Worm (Caenorhabditis elegans) whole organism, L2 larva: ENCODE results near the gene msd-4.
A peak's percentile ranks its signal among the peaks of the same experiment; 100 is the strongest.

Experiments used
- C34F6.9 ChIP-seq: fragments of 150-350 bp; optimal IDR thresholded peaks from 2 replicates; lab custom pipeline; 2014; ENCODE audit warnings: missing biosample characterization, missing genetic modification characterization
- F13H6.1 ChIP-seq: sonication (generic microtip); optimal IDR thresholded peaks from 2 replicates; lab custom pipeline; 2016; ENCODE audit warnings: missing genetic modification characterization, missing compliant biosample characterization
- ceh-82 ChIP-seq: fragments of 150-350 bp; optimal IDR thresholded peaks from 2 replicates; lab custom pipeline; 2014; ENCODE audit warnings: missing biosample characterization, missing genetic modification characterization
- crh-2 ChIP-seq: sonication (generic microtip); optimal IDR thresholded peaks from 2 replicates; lab custom pipeline; 2017; ENCODE audit warnings: missing biosample characterization, missing genetic modification characterization
- egl-27 ChIP-seq: sonication (generic microtip); optimal IDR thresholded peaks from 3 replicates; lab custom pipeline; 2017; ENCODE audit warnings: missing biosample characterization, missing genetic modification reagents, missing genetic modification characterization
- elt-1 ChIP-seq: fragments of 150-350 bp; optimal IDR thresholded peaks from 2 replicates; lab custom pipeline; 2014; ENCODE audit warnings: missing biosample characterization, missing genetic modification characterization
- fos-1 ChIP-seq: fragments of 150-350 bp; optimal IDR thresholded peaks from 2 replicates; lab custom pipeline; 2014; ENCODE audit warnings: missing biosample characterization, missing genetic modification characterization
- lin-11 ChIP-seq: fragments of 150-350 bp; sonication (generic microtip); optimal IDR thresholded peaks from 2 replicates; lab custom pipeline; 2014; ENCODE audit warnings: missing biosample characterization, missing genetic modification characterization, inconsistent platforms, mixed read lengths
- lin-13 ChIP-seq: fragments of 150-350 bp; optimal IDR thresholded peaks from 2 replicates; lab custom pipeline; 2014; ENCODE audit warnings: missing biosample characterization, missing genetic modification reagents, missing genetic modification characterization
- lin-39 ChIP-seq: fragments of 150-350 bp; optimal IDR thresholded peaks from 2 replicates; lab custom pipeline; 2014; ENCODE audit warnings: missing biosample characterization, missing genetic modification reagents, missing genetic modification characterization
- mab-5 ChIP-seq: fragments of 150-350 bp; optimal IDR thresholded peaks from 2 replicates; lab custom pipeline; 2014; ENCODE audit warnings: missing biosample characterization, missing genetic modification characterization
- mbf-1 ChIP-seq: sonication (generic microtip); optimal IDR thresholded peaks from 2 replicates; lab custom pipeline; 2017; ENCODE audit warnings: missing biosample characterization, missing genetic modification characterization
- mdl-1 ChIP-seq, 2 experiments: fragments of 150-350 bp in 1 of 2; sonication (generic microtip) in 1 of 2; optimal IDR thresholded peaks; 2 replicates each; lab custom pipeline; 2017; ENCODE audit warnings: missing biosample characterization in 2 of 2, missing genetic modification characterization in 2 of 2
- nhr-11 ChIP-seq: fragments of 150-350 bp; optimal IDR thresholded peaks from 2 replicates; lab custom pipeline; 2014; ENCODE audit warnings: missing biosample characterization, missing genetic modification characterization
- nhr-129 ChIP-seq: fragments of 150-350 bp; optimal IDR thresholded peaks from 2 replicates; lab custom pipeline; 2014; ENCODE audit warnings: missing biosample characterization, missing genetic modification characterization
- nhr-23 ChIP-seq: fragments of 150-350 bp; optimal IDR thresholded peaks from 2 replicates; lab custom pipeline; 2014; ENCODE audit warnings: missing biosample characterization, missing genetic modification reagents, missing genetic modification characterization
- nhr-237 ChIP-seq: fragments of 150-350 bp; optimal IDR thresholded peaks from 2 replicates; lab custom pipeline; 2014; ENCODE audit warnings: missing biosample characterization, missing genetic modification characterization
- nhr-25 ChIP-seq: fragments of 150-350 bp; sonication (generic microtip); optimal IDR thresholded peaks from 3 replicates; lab custom pipeline; 2014; ENCODE audit warnings: missing biosample characterization, missing genetic modification characterization
- nhr-77 ChIP-seq: fragments of 150-350 bp; optimal IDR thresholded peaks from 2 replicates; lab custom pipeline; 2014; ENCODE audit warnings: missing biosample characterization, missing genetic modification characterization
- peb-1 ChIP-seq: fragments of 150-350 bp; optimal IDR thresholded peaks from 2 replicates; lab custom pipeline; 2014; ENCODE audit warnings: missing biosample characterization, missing genetic modification characterization
- sem-4 ChIP-seq: fragments of 150-350 bp; optimal IDR thresholded peaks from 2 replicates; lab custom pipeline; 2014; ENCODE audit warnings: missing biosample characterization, missing genetic modification reagents, missing genetic modification characterization
- skn-1 ChIP-seq: sonication (generic microtip); optimal IDR thresholded peaks from 2 replicates; lab custom pipeline; 2017; ENCODE audit warnings: missing biosample characterization, missing genetic modification characterization
- sma-9 ChIP-seq, 2 experiments: fragments of 150-350 bp in 1 of 2; sonication (generic microtip) in 1 of 2; optimal IDR thresholded peaks; 2 replicates each; lab custom pipeline; 2014 to 2016; ENCODE audit warnings: missing genetic modification characterization in 2 of 2, mild to moderate bottlenecking in 1 of 2, missing biosample characterization in 1 of 2, missing compliant biosample characterization in 1 of 2, missing genetic modification reagents in 1 of 2, moderate library complexity in 1 of 2
- snpc-4 ChIP-seq: fragments of 150-350 bp; optimal IDR thresholded peaks from 2 replicates; lab custom pipeline; 2014; ENCODE audit warnings: missing biosample characterization, missing genetic modification characterization
- unc-55 ChIP-seq: fragments of 150-350 bp; sonication (generic microtip); optimal IDR thresholded peaks from 3 replicates; lab custom pipeline; 2014; ENCODE audit warnings: missing biosample characterization, missing genetic modification reagents, missing genetic modification characterization
- zag-1 ChIP-seq: fragments of 150-350 bp; optimal IDR thresholded peaks from 2 replicates; lab custom pipeline; 2014; ENCODE audit warnings: missing biosample characterization, missing genetic modification characterization
- ztf-1 ChIP-seq: fragments of 200-800 bp; sonication (Bioruptor generic); conservative IDR thresholded peaks from 2 replicates; pipeline ENCODE4 v1.3.6; 2022; ENCODE audit warnings: missing genetic modification characterization, missing compliant biosample characterization
- ztf-11 ChIP-seq: sonication (generic microtip); optimal IDR thresholded peaks from 2 replicates; lab custom pipeline; 2017; ENCODE audit warnings: missing biosample characterization, missing genetic modification characterization
- ztf-4 ChIP-seq: fragments of 150-350 bp; optimal IDR thresholded peaks from 2 replicates; lab custom pipeline; 2014; ENCODE audit warnings: missing biosample characterization, missing genetic modification characterization

msd-4 gene

DNA sequence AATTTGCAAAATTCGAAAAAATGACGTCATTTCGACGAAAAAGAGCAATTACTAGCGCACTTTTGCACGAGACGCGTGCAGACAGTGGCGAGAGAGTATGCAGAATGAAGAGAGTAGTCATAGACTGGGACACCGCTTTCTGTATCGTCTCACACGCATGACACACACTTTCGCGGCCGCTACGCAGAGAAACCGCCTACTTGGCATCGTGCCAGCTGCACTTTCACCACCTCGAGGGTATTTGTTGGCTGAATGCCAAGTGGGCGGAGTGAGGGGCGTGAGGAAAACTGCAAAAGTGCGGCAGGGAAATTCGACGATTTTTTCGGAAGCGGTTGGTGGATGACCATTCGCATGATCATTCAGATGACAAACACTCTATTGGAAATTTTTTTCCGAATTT, 31.2 kb upstream of the msd-4 start (continued):
- TF ChIP-seq fos-1 (peak; percentile 100), skn-1 (tag; lab: Kevin White, UChicago) (peak; percentile 41), lin-39 (peak; percentile 77), C34F6.9 (peak; percentile 99), nhr-237 (peak; percentile 87), zag-1 (tag; lab: Kevin White, UChicago) (peak; percentile 98), unc-55 (GFP tag; lab: Kevin White, UChicago) (peak; percentile 99), nhr-11 (no peak), ztf-1 (GFP tag; lab: Robert Waterston, UW) (0 out of 2 replicates have a peak, but pooled peaks have one; percentile 58), nhr-129 (tag; lab: Kevin White, UChicago) (peak; percentile 99), sem-4 (tag; lab: Kevin White, UChicago) (peak; percentile 99), sma-9 (GFP tag; optimal IDR thresholded peaks at IDR 0.05; lab: Kevin White, UChicago) (peak; percentile 99), sma-9 (tag; optimal IDR thresholded peaks at IDR 0.05; lab: Kevin White, UChicago) (no peak), mdl-1 (tag; optimal IDR thresholded peaks at IDR 0.05; lab: Kevin White, UChicago) (peak; percentile 94 to 99), nhr-77 (peak; percentile 89), ceh-82 (tag; lab: Kevin White, UChicago) (peak; percentile 92), nhr-23 (tag; lab: Kevin White, UChicago) (no peak), ztf-11 (tag; lab: Kevin White, UChicago) (no peak)

DNA sequence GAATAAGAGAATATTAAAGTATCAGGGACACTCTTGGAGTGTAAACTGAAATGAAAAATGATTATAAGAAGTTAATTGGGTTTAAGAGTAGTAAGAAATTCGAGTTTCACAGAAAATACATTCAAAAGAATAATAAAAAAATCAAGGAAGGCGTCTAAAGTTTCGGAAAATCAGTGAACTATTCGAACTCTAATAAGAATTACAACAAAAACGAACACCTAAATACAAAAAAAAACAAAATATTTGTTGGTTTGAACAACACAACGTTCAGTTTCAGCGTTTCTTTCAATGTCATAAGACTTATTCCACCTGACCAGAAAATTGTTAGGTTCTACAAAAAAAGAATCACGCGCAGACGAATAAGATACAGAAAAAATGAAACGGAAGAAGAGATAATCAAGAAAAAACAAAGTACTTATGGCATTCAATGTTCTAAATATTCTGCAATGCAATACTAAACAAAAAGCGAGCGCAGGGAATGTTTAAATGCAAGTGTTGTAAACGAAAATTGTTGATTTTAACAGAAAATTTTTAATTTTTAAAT, 30.6 kb upstream of the msd-4 start, which contains the start of gene nhl-2:
Gene nhl-2 (minus strand): TSS at position 51 of the 544 bp plus-strand sequence.
- TF ChIP-seq mab-5 (tag; lab: Kevin White, UChicago) (no peak), C34F6.9 (no peak), ztf-4 (tag; lab: Kevin White, UChicago) (no peak), nhr-77 (no peak), F13H6.1 (tag; lab: Kevin White, UChicago) (no peak), egl-27 (tag; lab: Kevin White, UChicago) (no peak), elt-1 (tag; lab: Kevin White, UChicago) (no peak), nhr-129 (tag; lab: Kevin White, UChicago) (no peak), crh-2 (tag; lab: Kevin White, UChicago) (no peak), sem-4 (tag; lab: Kevin White, UChicago) (no peak), mbf-1 (tag; lab: Kevin White, UChicago) (no peak), lin-11 (tag; lab: Kevin White, UChicago) (no peak), nhr-23 (tag; lab: Kevin White, UChicago) (no peak)

DNA sequence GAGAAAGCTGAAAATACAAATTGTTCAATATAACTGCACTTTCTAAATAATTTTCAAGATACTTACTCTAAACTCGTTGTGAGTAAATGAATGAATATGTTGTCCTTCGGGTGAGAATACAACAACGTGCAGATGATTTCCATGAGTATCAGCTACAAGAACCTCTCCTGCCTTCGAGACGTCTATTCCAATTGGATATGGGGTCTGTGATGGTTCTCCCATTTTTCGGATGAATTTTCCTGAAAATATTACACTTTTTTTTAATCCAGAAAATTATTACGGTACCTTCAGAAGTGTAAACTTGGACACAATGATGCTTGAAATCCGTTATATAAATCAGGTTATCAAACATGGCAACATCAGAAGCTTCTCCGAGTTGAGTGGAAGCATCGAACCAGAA, 26.8 kb upstream of the msd-4 start:
- no peak for TF ChIP-seq nhr-25 (tag; lab: Kevin White, UChicago)

DNA sequence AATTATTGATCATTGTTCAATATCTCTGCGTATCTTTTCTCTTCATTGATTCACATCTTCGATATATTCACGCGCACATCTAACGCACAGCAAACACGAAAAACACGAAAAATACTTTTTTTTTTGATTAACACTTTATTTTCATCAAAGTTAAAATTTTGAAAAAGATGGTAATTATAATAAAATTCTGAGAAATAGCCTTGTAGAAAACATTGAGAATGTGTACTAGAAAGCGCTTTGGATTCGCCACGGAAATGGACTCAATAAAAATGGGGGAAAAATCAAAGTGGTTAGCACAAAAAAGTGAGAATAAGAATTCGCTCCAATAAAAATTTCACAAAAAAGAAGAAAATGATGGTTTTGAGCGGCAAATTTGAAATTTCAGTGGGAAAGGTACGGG, 25.0 kb upstream of the msd-4 start, which contains the start of gene F26F4.6:
Gene F26F4.6 (minus strand): TSS at position 101 of the 400 bp plus-strand sequence.
- no peak for TF ChIP-seq peb-1 (tag; lab: Kevin White, UChicago)
- TF ChIP-seq ztf-1 (GFP tag; lab: Robert Waterston, UW): no peak
- TF ChIP-seq sem-4 (tag; lab: Kevin White, UChicago): no peak
- no peak for TF ChIP-seq unc-55 (GFP tag; lab: Kevin White, UChicago)
- no peak for TF ChIP-seq snpc-4 (tag; lab: Kevin White, UChicago)
- no peak for TF ChIP-seq fos-1
- no peak for TF ChIP-seq sma-9 (GFP tag; optimal IDR thresholded peaks at IDR 0.05; lab: Kevin White, UChicago)
- TF ChIP-seq sma-9 (tag; optimal IDR thresholded peaks at IDR 0.05; lab: Kevin White, UChicago): no peak
- TF ChIP-seq lin-13 (GFP tag; lab: Kevin White, UChicago): no peak

DNA sequence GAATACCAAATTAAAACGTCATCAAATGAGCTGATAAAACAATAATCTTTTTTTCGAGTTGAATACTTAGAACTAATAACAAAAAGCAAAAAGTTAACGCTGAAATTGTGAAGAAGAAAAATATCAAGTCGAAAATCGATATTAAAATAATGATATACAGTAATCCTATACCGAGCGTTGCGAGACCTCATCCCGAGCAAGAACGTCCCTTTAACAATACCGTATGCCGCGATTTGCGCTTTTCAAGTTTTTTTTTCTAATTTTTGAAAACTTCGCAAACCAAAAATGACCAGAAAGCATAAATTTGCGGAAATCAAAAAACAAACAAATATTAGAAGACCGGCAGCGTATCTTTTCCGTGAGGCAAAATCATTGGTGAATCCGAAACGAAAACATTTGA, 22.5 kb upstream of the msd-4 start, which contains the start of gene F26F4.5:
Gene F26F4.5 (minus strand): TSS at position 256 of the 400 bp plus-strand sequence.
- no peak for TF ChIP-seq lin-39

DNA sequence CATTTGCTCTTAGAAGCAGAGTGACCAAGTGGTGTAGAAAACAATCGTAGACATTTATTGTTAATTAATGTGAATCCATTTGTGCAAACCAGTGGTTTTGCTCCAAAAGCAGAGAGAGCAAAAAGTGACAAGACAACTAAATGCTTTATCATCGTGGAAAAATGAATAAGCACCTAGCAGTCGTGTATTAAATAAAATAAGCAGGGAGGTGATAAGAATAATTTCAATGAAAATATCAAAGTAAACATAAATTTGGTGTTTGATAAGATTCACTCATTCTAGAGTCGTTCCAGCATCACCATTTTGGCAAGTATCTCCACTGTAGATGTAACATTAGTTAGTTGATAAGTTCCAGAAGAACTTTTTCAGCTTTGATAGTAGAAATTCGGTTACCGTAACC, 18.7 kb upstream of the msd-4 start, which contains the start of gene clec-6:
Gene clec-6 (minus strand): TSS at position 154 of the 400 bp plus-strand sequence.
- no peak for TF ChIP-seq F13H6.1 (tag; lab: Kevin White, UChicago)
- peak; percentile 84 for TF ChIP-seq fos-1
